Fruit fly (Drosophila melanogaster): ENCODE data around the gene Gagr.

Gene Gagr

DNA sequence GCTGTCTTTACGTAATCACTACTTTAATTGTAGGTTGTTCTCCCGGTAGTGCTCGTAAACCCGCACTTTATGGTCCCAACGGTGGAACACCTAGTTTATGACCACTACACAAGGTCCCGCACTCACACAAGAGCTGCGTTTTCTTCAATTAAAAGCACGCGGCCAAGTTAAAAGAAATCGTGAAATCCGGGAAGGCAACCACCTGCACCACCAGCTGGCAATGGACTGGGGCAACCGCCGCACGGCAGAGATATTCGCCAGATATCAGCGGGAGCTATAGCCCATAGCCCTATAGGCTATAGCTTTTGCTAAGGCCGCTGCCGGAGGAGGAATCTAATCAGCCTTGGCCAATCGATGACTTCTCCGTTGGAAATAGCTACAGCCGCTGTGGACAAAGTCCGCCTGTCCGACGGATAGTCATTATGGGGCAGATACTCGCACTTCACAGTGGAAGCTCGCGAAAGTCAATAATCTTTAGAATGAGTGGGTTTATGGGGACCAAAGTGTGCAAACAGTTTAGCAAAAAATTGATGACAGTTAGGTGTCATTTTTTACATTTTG, 10.2 kb upstream of the Gagr start (continued):
- TF ChIP-seq CG34422 (GFP tag; IDR thresholded peaks at IDR 0.05) (no peak), CG11560 (tag; IDR thresholded peaks at IDR 0.05) (0 out of 3 replicates have a peak, but pooled peaks have one; percentile 25), HLHmδ (GFP tag; optimal IDR thresholded peaks at IDR 0.05) (no peak), sr (GFP tag; IDR thresholded peaks at IDR 0.05) (no peak), CG14014 (GFP tag; IDR thresholded peaks at IDR 0.05) (0 out of 2 replicates have a peak, but pooled peaks have one; percentile 6), Lhr (GFP tag; optimal IDR thresholded peaks at IDR 0.05) (no peak), her (GFP tag; optimal IDR thresholded peaks at IDR 0.05) (no peak), al (GFP tag; IDR thresholded peaks at IDR 0.05) (no peak), CG34376 (GFP tag; optimal IDR thresholded peaks at IDR 0.05) (no peak), CG30403 (GFP tag; optimal IDR thresholded peaks at IDR 0.05) (no peak)

dm6 chr3L:16385252-16385879, 9.0 kb upstream of the Gagr start:
- TF ChIP-seq B-H2 (GFP tag; optimal IDR thresholded peaks at IDR 0.05) (peak; percentile 18), nom (GFP tag; optimal IDR thresholded peaks at IDR 0.05) (peak; percentile 74), chinmo (GFP tag; IDR thresholded peaks at IDR 0.05; ENCODE audit: partially characterized antibody) (peak; percentile 97), bsh (GFP tag; optimal IDR thresholded peaks at IDR 0.05) (peak in 1 of 2 experiments; percentile 39), CG8290 (GFP tag; optimal IDR thresholded peaks at IDR 0.05) (no peak), CG8290 (tag; optimal IDR thresholded peaks at IDR 0.05) (no peak), mirr (GFP tag; optimal IDR thresholded peaks at IDR 0.05) (peak; percentile 37), fd3F (GFP tag; optimal IDR thresholded peaks at IDR 0.05) (no peak), Xrp1 (GFP tag; IDR thresholded peaks at IDR 0.05) (no peak), CG31441 (GFP tag; IDR thresholded peaks at IDR 0.05) (no peak), run (tag; optimal IDR thresholded peaks at IDR 0.05) (no peak), CG12659 (GFP tag; optimal IDR thresholded peaks at IDR 0.05) (no peak), CHES-1-like (GFP tag; optimal IDR thresholded peaks at IDR 0.05) (no peak), sens (GFP tag) (peak; percentile 43), pho (GFP tag; optimal IDR thresholded peaks at IDR 0.05) (no peak), Gug (GFP tag; IDR thresholded peaks at IDR 0.05) (no peak), Drgx (GFP tag; IDR thresholded peaks at IDR 0.05) (peak; percentile 31; the same call in 1 of the 2 replicates), CG2875 (GFP tag; optimal IDR thresholded peaks at IDR 0.05) (no peak), danr (GFP tag; IDR thresholded peaks at IDR 0.05) (no peak), dati (GFP tag; IDR thresholded peaks at IDR 0.05) (no peak), CG4360 (GFP tag; IDR thresholded peaks at IDR 0.05) (0 out of 2 replicates have a peak, but pooled peaks have one; percentile 19), CG16813 (GFP tag; IDR thresholded peaks at IDR 0.05; ENCODE audit: partially characterized antibody) (no peak), lbe (GFP tag; optimal IDR thresholded peaks at IDR 0.05) (peak; percentile 23), Hr78 (GFP tag; optimal IDR thresholded peaks at IDR 0.05) (peak in 1 of 2 experiments; percentile 86), CG7271 (tag; optimal IDR thresholded peaks at IDR 0.05) (no peak), CG8089 (GFP tag; optimal IDR thresholded peaks at IDR 0.05) (no peak), HLHmδ (GFP tag; optimal IDR thresholded peaks at IDR 0.05) (peak; percentile 44), unpg (GFP tag; optimal IDR thresholded peaks at IDR 0.05) (no peak), CG18262 (tag; optimal IDR thresholded peaks at IDR 0.05) (no peak), lov (optimal IDR thresholded peaks at IDR 0.05) (no peak), lov (GFP tag; IDR thresholded peaks at IDR 0.05) (0 out of 3 replicates have a peak, but pooled peaks have one; percentile 52), hth (optimal IDR thresholded peaks at IDR 0.05) (no peak), CG17328 (GFP tag; IDR thresholded peaks at IDR 0.05) (no peak), CG6254 (GFP tag; optimal IDR thresholded peaks at IDR 0.05) (peak; percentile 5), YL-1 (GFP tag; optimal IDR thresholded peaks at IDR 0.05) (peak; percentile 63), BEAF-32 (GFP tag; optimal IDR thresholded peaks at IDR 0.05) (no peak), ATbp (GFP tag; optimal IDR thresholded peaks at IDR 0.05) (no peak), CG8281 (tag; optimal IDR thresholded peaks at IDR 0.05) (no peak), CrebB (tag; optimal IDR thresholded peaks at IDR 0.05) (peak; percentile 16)

All from whole organism, embryonic.